Fruit fly (Drosophila melanogaster): ENCODE measurements around the gene Glyp.

Gene Glyp

dm6 chr2L:2133009-2133408, 2.4 kb downstream of the Glyp start:
- no peak for TF ChIP-seq CG1529 (GFP tag; optimal IDR thresholded peaks at IDR 0.05)
- peak; percentile 64 for TF ChIP-seq exex (tag; optimal IDR thresholded peaks at IDR 0.05)
- TF ChIP-seq onecut (GFP tag; IDR thresholded peaks at IDR 0.05): 0 out of 2 replicates have a peak, but pooled peaks have one; percentile 7
- TF ChIP-seq CG3995 (GFP tag; optimal IDR thresholded peaks at IDR 0.05): no peak
- peak; percentile 27; the same call in 1 of the 4 replicates for TF ChIP-seq Gug (GFP tag; IDR thresholded peaks at IDR 0.05)
- no peak for TF ChIP-seq sr (GFP tag; IDR thresholded peaks at IDR 0.05)
- peak; percentile 9 for TF ChIP-seq bcd (GFP tag; optimal IDR thresholded peaks at IDR 0.05)
- TF ChIP-seq GATAe (GFP tag; conservative IDR thresholded peaks at IDR 0.05): peak; percentile 37; the same call in 1 of the 2 replicates
- peak; percentile 23; the same call in 1 of the 2 replicates for TF ChIP-seq CG9932 (GFP tag; IDR thresholded peaks at IDR 0.05)
- TF ChIP-seq HHEX (GFP tag; optimal IDR thresholded peaks at IDR 0.05): peak; percentile 5
- peak; percentile 49 for TF ChIP-seq CG3281 (GFP tag; optimal IDR thresholded peaks at IDR 0.05)
- peak; percentile 30 for TF ChIP-seq HmgZ (tag; optimal IDR thresholded peaks at IDR 0.05)
- no peak for TF ChIP-seq sc (optimal IDR thresholded peaks at IDR 0.05)
- no peak for TF ChIP-seq sc (GFP tag; optimal IDR thresholded peaks at IDR 0.05)
- no peak for TF ChIP-seq Adf1 (GFP tag; IDR thresholded peaks at IDR 0.05)
- peak; percentile 58 for TF ChIP-seq Meics (GFP tag; optimal IDR thresholded peaks at IDR 0.05)
- TF ChIP-seq CG1792 (GFP tag; optimal IDR thresholded peaks at IDR 0.05): peak; percentile 46
- peak; percentile 64; the same call in 1 of the 3 replicates for TF ChIP-seq row (GFP tag; IDR thresholded peaks at IDR 0.05)
- no peak for TF ChIP-seq sisA (GFP tag; IDR thresholded peaks at IDR 0.05)
- peak; percentile 49 for TF ChIP-seq zfh2 (GFP tag; optimal IDR thresholded peaks at IDR 0.05)
- TF ChIP-seq Antp (GFP tag; optimal IDR thresholded peaks at IDR 0.05): peak; percentile 8
- TF ChIP-seq slbo (GFP tag; IDR thresholded peaks at IDR 0.05): peak; percentile 59
- TF ChIP-seq Hmr (GFP tag; optimal IDR thresholded peaks at IDR 0.05): peak; percentile 45
- TF ChIP-seq CG6689 (GFP tag; IDR thresholded peaks at IDR 0.05): 0 out of 2 replicates have a peak, but pooled peaks have one; percentile 5
- TF ChIP-seq slou (GFP tag; optimal IDR thresholded peaks at IDR 0.05): peak; percentile 1
- peak; percentile 17; the same call in 1 of the 2 replicates for TF ChIP-seq CG14014 (GFP tag; IDR thresholded peaks at IDR 0.05)
- no peak for TF ChIP-seq pan (optimal IDR thresholded peaks at IDR 0.05)
- peak in 1 of 2 experiments; percentile 22 for TF ChIP-seq pan (GFP tag; optimal IDR thresholded peaks at IDR 0.05 in 1 of 2, IDR thresholded peaks at IDR 0.05 in 1 of 2)
- peak; percentile 5 for TF ChIP-seq caup (GFP tag; optimal IDR thresholded peaks at IDR 0.05; ENCODE audit: severe bottlenecking)
- no peak for TF ChIP-seq hkb (optimal IDR thresholded peaks at IDR 0.05)
- TF ChIP-seq hkb (GFP tag; IDR thresholded peaks at IDR 0.05): peak; percentile 32; the same call in 1 of the 2 replicates
- peak; percentile 7 for TF ChIP-seq kay (GFP tag; optimal IDR thresholded peaks at IDR 0.05)
- TF ChIP-seq CG2678 (tag; optimal IDR thresholded peaks at IDR 0.05): no peak
- TF ChIP-seq CG8944 (GFP tag; optimal IDR thresholded peaks at IDR 0.05): no peak
- no peak for TF ChIP-seq Trl (optimal IDR thresholded peaks at IDR 0.05)
- TF ChIP-seq Trl (GFP tag; optimal IDR thresholded peaks at IDR 0.05): no peak
- TF ChIP-seq vvl (GFP tag; IDR thresholded peaks at IDR 0.05): 0 out of 2 replicates have a peak, but pooled peaks have one; percentile 15
- peak; percentile 84 for TF ChIP-seq Med (GFP tag)
- no peak for TF ChIP-seq lov (optimal IDR thresholded peaks at IDR 0.05)
- no peak for TF ChIP-seq lov (GFP tag; IDR thresholded peaks at IDR 0.05)
- TF ChIP-seq Ptx1 (GFP tag; IDR thresholded peaks at IDR 0.05): 0 out of 2 replicates have a peak, but pooled peaks have one; percentile 20
- peak; percentile 15 for TF ChIP-seq CG15514 (GFP tag; optimal IDR thresholded peaks at IDR 0.05)
- peak; percentile 50 for TF ChIP-seq CG18599 (GFP tag; optimal IDR thresholded peaks at IDR 0.05)
- no peak for TF ChIP-seq sna (GFP tag; IDR thresholded peaks at IDR 0.05; ENCODE audit: partially characterized antibody)
- TF ChIP-seq CG13624 (GFP tag; optimal IDR thresholded peaks at IDR 0.05): peak; percentile 24
- TF ChIP-seq fd3F (GFP tag; optimal IDR thresholded peaks at IDR 0.05): peak; percentile 26
- 0 out of 3 replicates have a peak, but pooled peaks have one; percentile 31 for TF ChIP-seq CG11695 (GFP tag; IDR thresholded peaks at IDR 0.05)
- TF ChIP-seq CG12071 (GFP tag; optimal IDR thresholded peaks at IDR 0.05): no peak
- peak; percentile 64 for TF ChIP-seq run (tag; optimal IDR thresholded peaks at IDR 0.05)
- TF ChIP-seq her (GFP tag; optimal IDR thresholded peaks at IDR 0.05): peak; percentile 37
- peak; percentile 32 for TF ChIP-seq mirr (GFP tag; optimal IDR thresholded peaks at IDR 0.05)
- TF ChIP-seq CG2120 (GFP tag; optimal IDR thresholded peaks at IDR 0.05): peak; percentile 64
